Fruit fly (Drosophila melanogaster) whole organism, embryonic: Measurements from ENCODE around the gene Cys.

Experiments
- Asciz ChIP-seq: fragments of 200-800 bp; sonication (Bioruptor generic); optimal IDR thresholded peaks from 2 replicates; lab custom pipeline; 2017; ENCODE audit warnings: missing biosample characterization, mild to moderate bottlenecking, missing genetic modification characterization, missing genetic modification reagents
- Atf-2 ChIP-seq: fragments of 200-800 bp; sonication (Bioruptor generic); optimal IDR thresholded peaks from 2 replicates; lab custom pipeline; 2016; ENCODE audit warnings: missing biosample characterization, missing genetic modification characterization
- Bteb2 ChIP-seq: fragments of 200-800 bp; sonication (Bioruptor generic); optimal IDR thresholded peaks from 2 replicates; lab custom pipeline; 2016; ENCODE audit warnings: missing biosample characterization, missing genetic modification characterization
- C15 ChIP-seq: fragments of 200-800 bp; sonication (Bioruptor generic); IDR thresholded peaks from 3 replicates; pipeline ENCODE4 v1.3.6; 2022; ENCODE audit warnings: missing biosample characterization, missing genetic modification characterization
- CG12236 ChIP-seq: fragments of 200-800 bp; sonication (Bioruptor generic); optimal IDR thresholded peaks from 2 replicates; lab custom pipeline; 2016; ENCODE audit warnings: missing biosample characterization, missing genetic modification characterization
- CG12391 ChIP-seq: fragments of 200-800 bp; sonication (Bioruptor generic); optimal IDR thresholded peaks from 3 replicates; lab custom pipeline; 2018; ENCODE audit warnings: missing biosample characterization, mild to moderate bottlenecking, missing genetic modification characterization, moderate library complexity
- CG12659 ChIP-seq: fragments of 200-800 bp; sonication (Bioruptor generic); optimal IDR thresholded peaks from 3 replicates; lab custom pipeline; 2017; ENCODE audit warnings: mild to moderate bottlenecking, missing biosample characterization, missing genetic modification reagents, missing genetic modification characterization
- CG15601 ChIP-seq: fragments of 200-800 bp; sonication (Bioruptor generic); optimal IDR thresholded peaks from 3 replicates; lab custom pipeline; 2019; ENCODE audit warnings: missing biosample characterization, mild to moderate bottlenecking, missing genetic modification characterization, moderate library complexity
- CG15696 ChIP-seq: fragments of 200-800 bp; sonication (Bioruptor generic); optimal IDR thresholded peaks from 2 replicates; lab custom pipeline; 2019; ENCODE audit warnings: missing biosample characterization, mild to moderate bottlenecking, missing genetic modification characterization, moderate library complexity
- CG1647 ChIP-seq: fragments of 200-800 bp; sonication (Bioruptor generic); optimal IDR thresholded peaks from 3 replicates; lab custom pipeline; 2016; ENCODE audit warnings: missing biosample characterization, missing genetic modification characterization
- CG16779 ChIP-seq: fragments of 200-800 bp; sonication (Bioruptor generic); IDR thresholded peaks from 2 replicates; pipeline ENCODE4 v1.3.6; 2022; ENCODE audit warnings: missing biosample characterization, missing genetic modification characterization
- CG1832 ChIP-seq: fragments of 200-800 bp; sonication (Bioruptor generic); optimal IDR thresholded peaks from 2 replicates; lab custom pipeline; 2017; ENCODE audit warnings: missing biosample characterization, mild to moderate bottlenecking, missing genetic modification characterization, inconsistent platforms
- CG30403 ChIP-seq: fragments of 200-800 bp; sonication (Bioruptor generic); optimal IDR thresholded peaks from 3 replicates; lab custom pipeline; 2016; ENCODE audit warnings: missing biosample characterization, missing genetic modification characterization
- CG31365 ChIP-seq: fragments of 200-800 bp; sonication (Bioruptor generic); optimal IDR thresholded peaks from 2 replicates; lab custom pipeline; 2018; ENCODE audit warnings: missing biosample characterization, mild to moderate bottlenecking, missing genetic modification characterization
- CG33557 ChIP-seq: fragments of 200-800 bp; sonication (Bioruptor generic); optimal IDR thresholded peaks from 2 replicates; lab custom pipeline; 2019; ENCODE audit warnings: missing biosample characterization, mild to moderate bottlenecking, missing genetic modification characterization, moderate library complexity
- CG3726 ChIP-seq: fragments of 200-800 bp; sonication (Bioruptor generic); IDR thresholded peaks from 3 replicates; pipeline ENCODE4, ENCODE4 v1.3.6; 2022; ENCODE audit warnings: missing biosample characterization, missing genetic modification characterization
- CG4360 ChIP-seq: fragments of 200-800 bp; sonication (Bioruptor generic); IDR thresholded peaks from 2 replicates; pipeline ENCODE4 v1.3.6; 2022; ENCODE audit warnings: missing biosample characterization, missing genetic modification characterization
- CG4820 ChIP-seq: fragments of 200-800 bp; sonication (Bioruptor generic); optimal IDR thresholded peaks from 3 replicates; lab custom pipeline; 2016; ENCODE audit warnings: missing biosample characterization, missing genetic modification characterization
- CG6272 ChIP-seq: fragments of 200-800 bp; sonication (Bioruptor generic); IDR thresholded peaks from 2 replicates; pipeline ENCODE4 v1.3.6; 2022; ENCODE audit warnings: missing biosample characterization, missing genetic modification characterization
- CG6689 ChIP-seq: fragments of 200-800 bp; sonication (Bioruptor generic); IDR thresholded peaks from 2 replicates; pipeline ENCODE4 v1.3.6; 2022; ENCODE audit warnings: missing biosample characterization, missing genetic modification characterization
- CG6854 ChIP-seq: fragments of 200-800 bp; sonication (Bioruptor generic); optimal IDR thresholded peaks from 3 replicates; lab custom pipeline; 2017; ENCODE audit warnings: missing biosample characterization, mild to moderate bottlenecking, missing genetic modification characterization
- CG7963 ChIP-seq: fragments of 200-800 bp; sonication (Bioruptor generic); IDR thresholded peaks from 3 replicates; pipeline ENCODE4 v1.3.6; 2022; ENCODE audit warnings: missing biosample characterization, missing genetic modification characterization; ENCODE audit not compliant: partially characterized antibody
- CG9727 ChIP-seq: fragments of 200-800 bp; sonication (Bioruptor generic); optimal IDR thresholded peaks from 3 replicates; lab custom pipeline; 2017; ENCODE audit warnings: missing biosample characterization, mild to moderate bottlenecking, missing genetic modification characterization
- CTCF ChIP-seq: fragments of 200-800 bp; sonication (Bioruptor generic); optimal IDR thresholded peaks from 2 replicates; lab custom pipeline; 2017; ENCODE audit warnings: missing biosample characterization, mild to moderate bottlenecking, missing genetic modification characterization, moderate library complexity
- Camta ChIP-seq: fragments of 200-800 bp; sonication (Bioruptor generic); optimal IDR thresholded peaks from 2 replicates; lab custom pipeline; 2016; ENCODE audit warnings: missing biosample characterization, missing genetic modification characterization
- Ets65A ChIP-seq: fragments of 200-800 bp; sonication (Bioruptor generic); peaks from one replicate; lab custom pipeline; 2016; ENCODE audit warnings: missing biosample characterization, missing genetic modification characterization
- Ets97D ChIP-seq: fragments of 200-800 bp; sonication (Bioruptor generic); optimal IDR thresholded peaks from 3 replicates; lab custom pipeline; 2016; ENCODE audit warnings: missing biosample characterization, missing genetic modification characterization
- Gug ChIP-seq: fragments of 200-800 bp; sonication (Bioruptor generic); IDR thresholded peaks from 4 replicates; pipeline ENCODE4 v1.3.6; 2022; ENCODE audit warnings: missing biosample characterization, missing genetic modification characterization
- Hand ChIP-seq: fragments of 200-800 bp; sonication (Bioruptor generic); optimal IDR thresholded peaks from 2 replicates; lab custom pipeline; 2017; ENCODE audit warnings: mild to moderate bottlenecking, missing biosample characterization, missing genetic modification reagents, missing genetic modification characterization
- Nf-YA ChIP-seq: fragments of 200-800 bp; sonication (Bioruptor generic); IDR thresholded peaks from 2 replicates; pipeline ENCODE4 v1.3.6; 2022; ENCODE audit warnings: missing biosample characterization, missing genetic modification characterization
- Rfx ChIP-seq: fragments of 200-800 bp; sonication (Bioruptor generic); IDR thresholded peaks from 2 replicates; pipeline ENCODE4 v1.3.6; 2022; ENCODE audit warnings: missing biosample characterization, missing genetic modification characterization
- Xrp1 ChIP-seq: fragments of 200-800 bp; sonication (Bioruptor generic); IDR thresholded peaks from 2 replicates; pipeline ENCODE4 v1.3.6; 2022; ENCODE audit warnings: missing biosample characterization, missing genetic modification characterization
- al ChIP-seq: fragments of 200-800 bp; sonication (Bioruptor generic); IDR thresholded peaks from 2 replicates; pipeline ENCODE4 v1.3.6; 2022; ENCODE audit warnings: missing biosample characterization, missing genetic modification characterization
- ase ChIP-seq: fragments of 200-800 bp; sonication (Bioruptor generic); IDR thresholded peaks from 3 replicates; pipeline ENCODE4 v1.3.6; 2022; ENCODE audit warnings: missing biosample characterization, missing genetic modification characterization
- bcd ChIP-seq: fragments of 200-800 bp; sonication (Bioruptor generic); optimal IDR thresholded peaks from 2 replicates; lab custom pipeline; 2017; ENCODE audit warnings: missing biosample characterization, mild to moderate bottlenecking, missing genetic modification characterization
- cato ChIP-seq: fragments of 200-800 bp; sonication (Bioruptor generic); optimal IDR thresholded peaks from 2 replicates; lab custom pipeline; 2016; ENCODE audit warnings: missing biosample characterization, missing genetic modification characterization, borderline replicate concordance
- chinmo ChIP-seq: fragments of 200-800 bp; sonication (Bioruptor generic); IDR thresholded peaks from 4 replicates; pipeline ENCODE4 v1.3.6; 2022; ENCODE audit warnings: missing biosample characterization, missing genetic modification characterization; ENCODE audit not compliant: partially characterized antibody
- chn ChIP-seq: fragments of 200-800 bp; sonication (Bioruptor generic); optimal IDR thresholded peaks from 2 replicates; lab custom pipeline; 2016; ENCODE audit warnings: missing biosample characterization, missing genetic modification characterization
- corto ChIP-seq: fragments of 200-800 bp; sonication (Bioruptor generic); optimal IDR thresholded peaks from 2 replicates; lab custom pipeline; 2016; ENCODE audit warnings: missing biosample characterization, mild to moderate bottlenecking, missing genetic modification characterization, moderate library complexity
- crol ChIP-seq: fragments of 200-800 bp; sonication (Bioruptor generic); IDR thresholded peaks from 2 replicates; pipeline ENCODE4 v1.3.6; 2022; ENCODE audit warnings: missing biosample characterization, missing genetic modification characterization
- disco-r ChIP-seq: fragments of 200-800 bp; sonication (Bioruptor generic); optimal IDR thresholded peaks from 2 replicates; lab custom pipeline; 2016; ENCODE audit warnings: missing biosample characterization, missing genetic modification characterization
- fd102C ChIP-seq: fragments of 200-800 bp; sonication (Bioruptor generic); optimal IDR thresholded peaks from 2 replicates; lab custom pipeline; 2018; ENCODE audit warnings: missing biosample characterization, mild to moderate bottlenecking, missing genetic modification characterization, moderate library complexity
- h ChIP-seq: fragments of >200 bp; optimal IDR thresholded peaks from 2 replicates; lab custom pipeline; 2017
- jing ChIP-seq: fragments of 200-800 bp; sonication (Bioruptor generic); optimal IDR thresholded peaks from 2 replicates; lab custom pipeline; 2018; ENCODE audit warnings: missing biosample characterization, mild to moderate bottlenecking, missing genetic modification characterization
- lilli ChIP-seq: fragments of 200-800 bp; sonication (Bioruptor generic); optimal IDR thresholded peaks from 3 replicates; lab custom pipeline; 2016; ENCODE audit warnings: missing biosample characterization, missing genetic modification characterization
- luna ChIP-seq: fragments of 200-800 bp; sonication (Bioruptor generic); optimal IDR thresholded peaks from 2 replicates; lab custom pipeline; 2016; ENCODE audit warnings: missing biosample characterization, missing genetic modification characterization
- odd ChIP-seq: fragments of 200-800 bp; sonication (Bioruptor generic); optimal IDR thresholded peaks from 2 replicates; lab custom pipeline; 2017; ENCODE audit warnings: missing biosample characterization, mild to moderate bottlenecking, missing genetic modification characterization
- rib ChIP-seq: fragments of 200-800 bp; sonication (Bioruptor generic); IDR thresholded peaks from 2 replicates; pipeline ENCODE4 v1.3.6; 2022; ENCODE audit warnings: missing biosample characterization, missing genetic modification characterization
- sisA ChIP-seq: fragments of 200-800 bp; sonication (Bioruptor generic); IDR thresholded peaks from 2 replicates; pipeline ENCODE4 v1.3.6; 2022; ENCODE audit warnings: missing biosample characterization, missing genetic modification characterization
- tio ChIP-seq: fragments of 200-800 bp; sonication (Bioruptor generic); optimal IDR thresholded peaks from 2 replicates; lab custom pipeline; 2017; ENCODE audit warnings: missing biosample characterization, missing genetic modification characterization, inconsistent platforms
- wek ChIP-seq: fragments of 200-800 bp; sonication (Bioruptor generic); optimal IDR thresholded peaks from 3 replicates; lab custom pipeline; 2018; ENCODE audit warnings: missing biosample characterization, mild to moderate bottlenecking, missing genetic modification characterization, moderate library complexity

Cys gene

dm6 chr3R:14574962-14575717 is 5.7 kb upstream of the Cys start (continued):
- no peak for TF ChIP-seq CG16779 (GFP tag; lab: Robert Waterston, UW)
- peak; percentile 70 for TF ChIP-seq Rfx
- peak; percentile 62; the same call in 1 of the 2 replicates for TF ChIP-seq CG6272
- no peak for TF ChIP-seq wek (GFP tag; lab: Kevin White, UChicago)
- TF ChIP-seq rib, result no peak
- TF ChIP-seq bcd (GFP tag; lab: Kevin White, UChicago), result peak; percentile 76
- no peak for TF ChIP-seq CG12236 (GFP tag; lab: Kevin White, UChicago)
- TF ChIP-seq CG12659 (GFP tag; lab: Kevin White, UChicago), result peak; percentile 80
- TF ChIP-seq h (lab: Kevin White, UChicago), result no peak
- no peak for TF ChIP-seq CG6854
- TF ChIP-seq Xrp1 (GFP tag; lab: Robert Waterston, UW), result peak; percentile 71
- TF ChIP-seq CG15696 (tag; lab: Kevin White, UChicago), result peak; percentile 74
- TF ChIP-seq Camta, result peak; percentile 70
- TF ChIP-seq C15 (GFP tag; lab: Robert Waterston, UW), result no peak
- TF ChIP-seq CG7963, result no peak
- peak; percentile 75; the same call in 1 of the 3 replicates for TF ChIP-seq CG3726 (GFP tag; lab: Robert Waterston, UW)
- no peak for TF ChIP-seq corto (GFP tag; lab: Kevin White, UChicago)
- TF ChIP-seq chinmo (GFP tag; lab: Robert Waterston, UW), result no peak
- TF ChIP-seq CG1647 (GFP tag; lab: Kevin White, UChicago), result no peak
- peak; percentile 86 for TF ChIP-seq CG9727 (GFP tag; lab: Kevin White, UChicago)
- TF ChIP-seq CTCF (GFP tag; lab: Kevin White, UChicago), result no peak
- peak; percentile 62 for TF ChIP-seq Atf-2 (GFP tag; lab: Kevin White, UChicago)
- TF ChIP-seq lilli (GFP tag; lab: Kevin White, UChicago), result peak; percentile 74
- TF ChIP-seq odd (GFP tag; lab: Kevin White, UChicago), result peak; percentile 49
- TF ChIP-seq CG33557 (GFP tag; lab: Kevin White, UChicago), result peak; percentile 43
- peak; percentile 54 for TF ChIP-seq chn (GFP tag; lab: Kevin White, UChicago)

- TF ChIP-seq CG31365 (tag; lab: Kevin White, UChicago) (no peak), al (GFP tag; lab: Robert Waterston, UW) (no peak), CG30403 (GFP tag; lab: Kevin White, UChicago) (peak; percentile 16), bcd (GFP tag; lab: Kevin White, UChicago) (no peak), Gug (GFP tag; lab: Robert Waterston, UW) (no peak), sisA (GFP tag; lab: Robert Waterston, UW) (no peak), cato (GFP tag; lab: Kevin White, UChicago) (no peak), jing (GFP tag; lab: Kevin White, UChicago) (no peak), fd102C (no peak), crol (GFP tag; lab: Robert Waterston, UW) (peak; percentile 58), CG1832 (GFP tag; lab: Kevin White, UChicago) (no peak), Ets65A (GFP tag; lab: Kevin White, UChicago) (peak; percentile 4), CG4360 (GFP tag; lab: Robert Waterston, UW) (no peak), Asciz (GFP tag; lab: Kevin White, UChicago) (peak; percentile 15), CG12391 (tag; lab: Kevin White, UChicago) (peak; percentile 25), disco-r (no peak), tio (GFP tag; lab: Kevin White, UChicago) (no peak), Ets97D (GFP tag; lab: Kevin White, UChicago) (no peak), CG4820 (no peak), CG6689 (GFP tag; lab: Robert Waterston, UW) (no peak), Bteb2 (GFP tag; lab: Kevin White, UChicago) (no peak), Hand (GFP tag; lab: Kevin White, UChicago) (no peak), ase (no peak), luna (GFP tag; lab: Kevin White, UChicago) (no peak), CG15601 (tag; lab: Kevin White, UChicago) (no peak), Nf-YA (no peak)
These were observed 825 bp downstream of the Cys start, which contains the start of gene CG8066 for dm6 chr3R:14568501-14569137. Gene CG8066, minus strand, starts transcription at chr3R:14568847.
